Fruit fly (Drosophila melanogaster) whole organism, embryonic: ENCODE measurements around the gene Cypl.

Experiments used
- CG10209 ChIP-seq: fragments of 200-800 bp; sonication (Bioruptor generic); optimal IDR thresholded peaks from 3 replicates; lab custom pipeline; 2017; ENCODE audit warnings: missing biosample characterization, mild to moderate bottlenecking, missing genetic modification characterization, missing genetic modification reagents
- CG13123 ChIP-seq: fragments of 200-800 bp; sonication (Bioruptor generic); optimal IDR thresholded peaks from 2 replicates; lab custom pipeline; 2016; ENCODE audit warnings: missing biosample characterization, missing genetic modification characterization
- CG13424 ChIP-seq: fragments of 200-800 bp; sonication (Bioruptor generic); optimal IDR thresholded peaks from 2 replicates; lab custom pipeline; 2019; ENCODE audit warnings: missing biosample characterization, mild to moderate bottlenecking, missing genetic modification characterization, moderate library complexity
- CG14441 ChIP-seq: fragments of 200-800 bp; sonication (Bioruptor generic); IDR thresholded peaks from 2 replicates; pipeline ENCODE4 v1.3.6; 2022; ENCODE audit warnings: missing biosample characterization, missing genetic modification characterization
- CG14667 ChIP-seq: fragments of 200-800 bp; sonication (Bioruptor generic); IDR thresholded peaks from 2 replicates; pipeline ENCODE4 v1.3.6; 2022; ENCODE audit warnings: missing biosample characterization, missing genetic modification characterization
- CG16813 ChIP-seq: fragments of 200-800 bp; sonication (Bioruptor generic); IDR thresholded peaks from 3 replicates; pipeline ENCODE4 v1.3.6; 2022; ENCODE audit warnings: missing biosample characterization, missing genetic modification characterization; ENCODE audit not compliant: partially characterized antibody
- CG1792 ChIP-seq: fragments of 200-800 bp; sonication (Bioruptor generic); optimal IDR thresholded peaks from 2 replicates; lab custom pipeline; 2016; ENCODE audit warnings: missing biosample characterization, missing genetic modification characterization
- CG18262 ChIP-seq: fragments of 200-800 bp; optimal IDR thresholded peaks from 3 replicates; lab custom pipeline; 2019; ENCODE audit warnings: missing biosample characterization, mild to moderate bottlenecking, missing genetic modification characterization, moderate library complexity
- CG1832 ChIP-seq: fragments of 200-800 bp; sonication (Bioruptor generic); optimal IDR thresholded peaks from 2 replicates; lab custom pipeline; 2017; ENCODE audit warnings: missing biosample characterization, mild to moderate bottlenecking, missing genetic modification characterization, inconsistent platforms
- CG18764 ChIP-seq: fragments of 200-800 bp; sonication (Bioruptor generic); optimal IDR thresholded peaks from 3 replicates; lab custom pipeline; 2016; ENCODE audit warnings: missing biosample characterization, missing genetic modification characterization
- CG2875 ChIP-seq: fragments of 200-800 bp; sonication (Bioruptor generic); optimal IDR thresholded peaks from 2 replicates; lab custom pipeline; 2017; ENCODE audit warnings: missing biosample characterization, mild to moderate bottlenecking, missing genetic modification characterization, missing genetic modification reagents
- CG31224 ChIP-seq: fragments of 200-800 bp; sonication (Bioruptor generic); IDR thresholded peaks from 2 replicates; pipeline ENCODE4 v1.3.6; 2022; ENCODE audit warnings: missing biosample characterization, missing genetic modification characterization
- CG32767 ChIP-seq: fragments of 200-800 bp; sonication (Bioruptor generic); IDR thresholded peaks from 2 replicates; pipeline ENCODE4 v1.3.6; 2022; ENCODE audit warnings: missing biosample characterization, missing genetic modification characterization
- CG33557 ChIP-seq: fragments of 200-800 bp; sonication (Bioruptor generic); optimal IDR thresholded peaks from 2 replicates; lab custom pipeline; 2019; ENCODE audit warnings: missing biosample characterization, mild to moderate bottlenecking, missing genetic modification characterization, moderate library complexity
- CG42726 ChIP-seq: fragments of 200-800 bp; sonication (Bioruptor generic); IDR thresholded peaks from 2 replicates; pipeline ENCODE4 v1.3.6; 2022; ENCODE audit warnings: missing biosample characterization, missing genetic modification characterization; ENCODE audit not compliant: partially characterized antibody
- CG4360 ChIP-seq: fragments of 200-800 bp; sonication (Bioruptor generic); IDR thresholded peaks from 2 replicates; pipeline ENCODE4 v1.3.6; 2022; ENCODE audit warnings: missing biosample characterization, missing genetic modification characterization
- CG8281 ChIP-seq: fragments of 200-800 bp; sonication (Bioruptor generic); optimal IDR thresholded peaks from 2 replicates; lab custom pipeline; 2018; ENCODE audit warnings: missing biosample characterization, mild to moderate bottlenecking, missing genetic modification characterization, moderate library complexity
- Ets65A ChIP-seq: fragments of 200-800 bp; sonication (Bioruptor generic); peaks from one replicate; lab custom pipeline; 2016; ENCODE audit warnings: missing biosample characterization, missing genetic modification characterization
- Gsc ChIP-seq: fragments of 200-800 bp; sonication (Bioruptor generic); IDR thresholded peaks from 2 replicates; pipeline ENCODE4 v1.3.6; 2022; ENCODE audit warnings: missing biosample characterization, missing genetic modification characterization
- MESR4 ChIP-seq: fragments of 200-800 bp; sonication (Bioruptor generic); optimal IDR thresholded peaks from 2 replicates; lab custom pipeline; 2018; ENCODE audit warnings: missing biosample characterization, mild to moderate bottlenecking, missing genetic modification characterization, moderate library complexity
- Mrtf ChIP-seq: fragments of 200-800 bp; sonication (Bioruptor generic); IDR thresholded peaks from 3 replicates; pipeline ENCODE4 v1.3.6; 2022; ENCODE audit warnings: missing biosample characterization, missing genetic modification characterization
- NC2α ChIP-seq: fragments of 200-800 bp; sonication (Bioruptor generic); optimal IDR thresholded peaks from 2 replicates; lab custom pipeline; 2016; ENCODE audit warnings: missing biosample characterization, missing genetic modification characterization
- Neu2 ChIP-seq: fragments of 200-800 bp; sonication (Bioruptor generic); optimal IDR thresholded peaks from 3 replicates; lab custom pipeline; 2016; ENCODE audit warnings: missing biosample characterization, missing genetic modification characterization, borderline replicate concordance
- Oaz ChIP-seq: fragments of 200-800 bp; sonication (Bioruptor generic); IDR thresholded peaks from 2 replicates; pipeline ENCODE4 v1.3.6; 2022; ENCODE audit warnings: missing biosample characterization, missing genetic modification characterization
- Pdp1 ChIP-seq, 2 experiments: fragments of 200-800 bp; sonication (Bioruptor generic); optimal IDR thresholded peaks; 3 replicates each; lab custom pipeline; 2016; ENCODE audit warnings: missing biosample characterization in 2 of 2, missing genetic modification characterization in 2 of 2, mild to moderate bottlenecking in 1 of 2, moderate library complexity in 1 of 2
- Ravus ChIP-seq: fragments of 200-800 bp; sonication (Bioruptor generic); IDR thresholded peaks from 2 replicates; pipeline ENCODE4 v1.3.6; 2022; ENCODE audit warnings: missing biosample characterization, missing genetic modification characterization
- Six4 ChIP-seq: fragments of 200-800 bp; sonication (Bioruptor generic); optimal IDR thresholded peaks from 2 replicates; lab custom pipeline; 2016; ENCODE audit warnings: missing biosample characterization, missing genetic modification characterization
- Sox100B ChIP-seq: fragments of 200-800 bp; sonication (Bioruptor generic); optimal IDR thresholded peaks from 3 replicates; lab custom pipeline; 2018; ENCODE audit warnings: missing biosample characterization, mild to moderate bottlenecking, missing genetic modification characterization
- Sox102F ChIP-seq: fragments of 200-800 bp; sonication (Bioruptor generic); optimal IDR thresholded peaks from 2 replicates; lab custom pipeline; 2018; ENCODE audit warnings: missing biosample characterization, mild to moderate bottlenecking, missing genetic modification characterization, moderate library complexity
- Spps ChIP-seq: fragments of 200-800 bp; sonication (Bioruptor generic); optimal IDR thresholded peaks from 2 replicates; lab custom pipeline; 2018; ENCODE audit warnings: missing biosample characterization, mild to moderate bottlenecking, missing genetic modification characterization
- Xrp1 ChIP-seq: fragments of 200-800 bp; sonication (Bioruptor generic); IDR thresholded peaks from 2 replicates; pipeline ENCODE4 v1.3.6; 2022; ENCODE audit warnings: missing biosample characterization, missing genetic modification characterization
- YL-1 ChIP-seq: fragments of 200-800 bp; sonication (Bioruptor generic); optimal IDR thresholded peaks from 3 replicates; lab custom pipeline; 2017; ENCODE audit warnings: missing biosample characterization, mild to moderate bottlenecking, missing genetic modification characterization
- bsh ChIP-seq, 2 experiments: fragments of 200-800 bp; sonication (Bioruptor generic); optimal IDR thresholded peaks; 2 replicates each; lab custom pipeline; 2017 to 2018; ENCODE audit warnings: mild to moderate bottlenecking in 2 of 2, missing biosample characterization in 2 of 2, missing genetic modification characterization in 2 of 2, moderate library complexity in 1 of 2
- caup ChIP-seq: fragments of 200-800 bp; sonication (Bioruptor generic); optimal IDR thresholded peaks from 3 replicates; lab custom pipeline; 2017; ENCODE audit warnings: missing biosample characterization, mild to moderate bottlenecking, missing genetic modification characterization, moderate library complexity; ENCODE audit not compliant: severe bottlenecking
- chm ChIP-seq: fragments of 200-800 bp; sonication (Bioruptor generic); IDR thresholded peaks from 2 replicates; pipeline ENCODE4 v1.3.6; 2022; ENCODE audit warnings: missing biosample characterization, missing genetic modification characterization
- disco-r ChIP-seq: fragments of 200-800 bp; sonication (Bioruptor generic); optimal IDR thresholded peaks from 2 replicates; lab custom pipeline; 2016; ENCODE audit warnings: missing biosample characterization, missing genetic modification characterization
- dmrt11E ChIP-seq: fragments of 200-800 bp; sonication (Bioruptor generic); optimal IDR thresholded peaks from 3 replicates; lab custom pipeline; 2018; ENCODE audit warnings: missing biosample characterization, mild to moderate bottlenecking, missing genetic modification characterization, moderate library complexity
- ewg ChIP-seq: fragments of 200-800 bp; sonication (Bioruptor generic); optimal IDR thresholded peaks from 3 replicates; lab custom pipeline; 2017; ENCODE audit warnings: mild to moderate bottlenecking, missing biosample characterization, missing genetic modification reagents, missing genetic modification characterization
- eyg ChIP-seq: fragments of 200-800 bp; sonication (Bioruptor generic); optimal IDR thresholded peaks from 3 replicates; lab custom pipeline; 2016; ENCODE audit warnings: missing biosample characterization, missing genetic modification characterization
- h ChIP-seq: fragments of >200 bp; optimal IDR thresholded peaks from 2 replicates; lab custom pipeline; 2017
- hbn ChIP-seq: fragments of 200-800 bp; sonication (Bioruptor generic); IDR thresholded peaks from 2 replicates; pipeline ENCODE4 v1.3.6; 2022; ENCODE audit warnings: missing biosample characterization, missing genetic modification characterization; ENCODE audit not compliant: partially characterized antibody
- jigr1 ChIP-seq: fragments of 200-800 bp; sonication (Bioruptor generic); IDR thresholded peaks from 3 replicates; pipeline ENCODE4 v1.3.6; 2022; ENCODE audit warnings: missing biosample characterization, missing genetic modification characterization
- jing ChIP-seq: fragments of 200-800 bp; sonication (Bioruptor generic); optimal IDR thresholded peaks from 2 replicates; lab custom pipeline; 2018; ENCODE audit warnings: missing biosample characterization, mild to moderate bottlenecking, missing genetic modification characterization
- nau ChIP-seq: fragments of 200-800 bp; sonication (Bioruptor generic); optimal IDR thresholded peaks from 3 replicates; lab custom pipeline; 2017; ENCODE audit warnings: missing biosample characterization, mild to moderate bottlenecking, missing genetic modification characterization, missing genetic modification reagents
- org-1 ChIP-seq: fragments of 200-800 bp; sonication (Bioruptor generic); optimal IDR thresholded peaks from 2 replicates; lab custom pipeline; 2017; ENCODE audit warnings: missing biosample characterization, missing genetic modification characterization
- p53 ChIP-seq: fragments of 200-800 bp; sonication (Bioruptor generic); optimal IDR thresholded peaks from 2 replicates; lab custom pipeline; 2016; ENCODE audit warnings: missing biosample characterization, missing genetic modification characterization
- rib ChIP-seq: fragments of 200-800 bp; sonication (Bioruptor generic); IDR thresholded peaks from 2 replicates; pipeline ENCODE4 v1.3.6; 2022; ENCODE audit warnings: missing biosample characterization, missing genetic modification characterization
- sens-2 ChIP-seq: fragments of 200-800 bp; sonication (Bioruptor generic); IDR thresholded peaks from 2 replicates; pipeline ENCODE4 v1.3.6; 2022; ENCODE audit warnings: missing biosample characterization, missing genetic modification characterization
- sr ChIP-seq: fragments of 200-800 bp; sonication (Bioruptor generic); IDR thresholded peaks from 3 replicates; pipeline ENCODE4 v1.3.6; 2022; ENCODE audit warnings: missing biosample characterization, missing genetic modification characterization
- zen2 ChIP-seq: fragments of 200-800 bp; sonication (Bioruptor generic); IDR thresholded peaks from 3 replicates; pipeline ENCODE4 v1.3.6; 2022; ENCODE audit warnings: missing biosample characterization, missing genetic modification characterization; ENCODE audit not compliant: partially characterized antibody

The Cypl gene

dm6 chr3L:552950-553349, 10.2 kb upstream of the Cypl start (continued):
- no peak for TF ChIP-seq Spps
- TF ChIP-seq hbn (GFP tag; lab: Robert Waterston, UW): no peak
- TF ChIP-seq sens-2 (GFP tag; lab: Robert Waterston, UW): peak; percentile 63
- TF ChIP-seq CG1832 (GFP tag; lab: Kevin White, UChicago): no peak
- peak; percentile 62 for TF ChIP-seq nau
- peak; percentile 60; the same call in 1 of the 3 replicates for TF ChIP-seq jigr1 (GFP tag; lab: Robert Waterston, UW)
- peak; percentile 74 for TF ChIP-seq Sox102F (GFP tag; lab: Kevin White, UChicago)
- no peak; the same call in 2 of the 3 replicates for TF ChIP-seq sr (GFP tag; lab: Robert Waterston, UW)
- peak; percentile 70; the same call in 1 of the 2 replicates for TF ChIP-seq chm (GFP tag; lab: Robert Waterston, UW)
- peak; percentile 35 for TF ChIP-seq CG18764 (GFP tag; lab: Kevin White, UChicago)
- TF ChIP-seq bsh (GFP tag; optimal IDR thresholded peaks at IDR 0.05; lab: Kevin White, UChicago): peak; percentile 17 to 68
- peak; percentile 62 for TF ChIP-seq CG14667
- TF ChIP-seq CG31224 (GFP tag; lab: Robert Waterston, UW): peak; percentile 61
- TF ChIP-seq CG33557 (GFP tag; lab: Kevin White, UChicago): no peak
- no peak for TF ChIP-seq zen2 (GFP tag; lab: Robert Waterston, UW)
- peak; percentile 59; the same call in 1 of the 3 replicates for TF ChIP-seq Mrtf
- peak; percentile 33 for TF ChIP-seq CG2875 (GFP tag; lab: Kevin White, UChicago)
- peak; percentile 30 for TF ChIP-seq dmrt11E (tag; lab: Kevin White, UChicago)
- TF ChIP-seq rib (GFP tag; lab: Robert Waterston, UW): peak; percentile 58; the same call in 1 of the 2 replicates
- no peak for TF ChIP-seq CG16813 (GFP tag; lab: Robert Waterston, UW)
- TF ChIP-seq Ravus (GFP tag; lab: Robert Waterston, UW): peak; percentile 7; the same call in 1 of the 2 replicates
- TF ChIP-seq Xrp1: peak; percentile 73
- peak; percentile 56 for TF ChIP-seq CG1792
- TF ChIP-seq caup: peak; percentile 80
- TF ChIP-seq disco-r (GFP tag; lab: Kevin White, UChicago): peak; percentile 11
- TF ChIP-seq Neu2 (GFP tag; lab: Kevin White, UChicago): no peak
- peak; percentile 67 for TF ChIP-seq Oaz (GFP tag; lab: Robert Waterston, UW)
- peak; percentile 82 for TF ChIP-seq CG14441 (GFP tag; lab: Robert Waterston, UW)
- TF ChIP-seq MESR4: no peak
- TF ChIP-seq CG8281 (tag; lab: Kevin White, UChicago): peak; percentile 28
- TF ChIP-seq jing (GFP tag; lab: Kevin White, UChicago): peak; percentile 51
- TF ChIP-seq org-1 (GFP tag; lab: Kevin White, UChicago): peak; percentile 69
- TF ChIP-seq CG18262 (tag; lab: Kevin White, UChicago): peak; percentile 56
- TF ChIP-seq CG13424: peak; percentile 65
- TF ChIP-seq eyg (GFP tag; lab: Kevin White, UChicago): no peak
- peak; percentile 52 to 54 for TF ChIP-seq Pdp1 (GFP tag; optimal IDR thresholded peaks at IDR 0.05; lab: Kevin White, UChicago)
- peak; percentile 50; the same call in 1 of the 2 replicates for TF ChIP-seq CG4360
- TF ChIP-seq Sox100B (GFP tag; lab: Kevin White, UChicago): peak; percentile 51
- peak; percentile 32 for TF ChIP-seq p53 (GFP tag; lab: Kevin White, UChicago)
- peak; percentile 74 for TF ChIP-seq CG10209 (GFP tag; lab: Kevin White, UChicago)
- no peak for TF ChIP-seq CG42726
- peak; percentile 48 for TF ChIP-seq ewg (GFP tag; lab: Kevin White, UChicago)
- no peak for TF ChIP-seq YL-1 (GFP tag; lab: Kevin White, UChicago)
- TF ChIP-seq Ets65A (GFP tag; lab: Kevin White, UChicago): peak; percentile 92
- TF ChIP-seq h (lab: Kevin White, UChicago): no peak
- TF ChIP-seq CG32767 (GFP tag; lab: Robert Waterston, UW): peak; percentile 70
- peak; percentile 41 for TF ChIP-seq Six4 (GFP tag; lab: Kevin White, UChicago)
- no peak; the same call in 1 of the 2 replicates for TF ChIP-seq Gsc
- no peak for TF ChIP-seq NC2α (GFP tag; lab: Kevin White, UChicago)
- TF ChIP-seq CG13123 (GFP tag; lab: Kevin White, UChicago): peak; percentile 12
